Fruit fly (Drosophila melanogaster) whole organism, wandering third instar larva: Measurements from ENCODE around the gene Akt.

ENCODE experiments used
- Abd-B ChIP-seq: fragments of >200 bp; optimal IDR thresholded peaks from 2 replicates; lab custom pipeline; 2017; ENCODE audit warnings: missing biosample characterization, missing genetic modification characterization
- CG32264 ChIP-seq: fragments of 200-800 bp; sonication (Bioruptor generic); optimal IDR thresholded peaks from 2 replicates; lab custom pipeline; 2016; ENCODE audit warnings: missing biosample characterization, missing genetic modification characterization
- CG9705 ChIP-seq: fragments of 200-800 bp; sonication (Bioruptor generic); optimal IDR thresholded peaks from 2 replicates; lab custom pipeline; 2018; ENCODE audit warnings: missing biosample characterization, mild to moderate bottlenecking, missing genetic modification characterization
- CrebA ChIP-seq: fragments of 200-800 bp; sonication (Bioruptor generic); optimal IDR thresholded peaks from 2 replicates; lab custom pipeline; 2016; ENCODE audit warnings: missing biosample characterization, mild to moderate bottlenecking, missing genetic modification characterization, borderline replicate concordance
- Dfd ChIP-seq: fragments of >200 bp; optimal IDR thresholded peaks from 2 replicates; lab custom pipeline; 2017; ENCODE audit warnings: missing biosample characterization, missing genetic modification characterization
- GATAd ChIP-seq: sonication (Bioruptor generic); optimal IDR thresholded peaks from 2 replicates; lab custom pipeline; 2016; ENCODE audit warnings: missing biosample characterization, missing genetic modification characterization
- Hnf4 ChIP-seq: fragments of 200-800 bp; sonication (Bioruptor generic); optimal IDR thresholded peaks from 2 replicates; lab custom pipeline; 2016; ENCODE audit warnings: missing biosample characterization, mild to moderate bottlenecking, missing genetic modification characterization
- Hr83 ChIP-seq: fragments of 200-300 bp; sonication (Bioruptor generic); optimal IDR thresholded peaks from 2 replicates; lab custom pipeline; 2016; ENCODE audit warnings: missing biosample characterization, mild to moderate bottlenecking, missing genetic modification characterization, moderate library complexity; ENCODE audit not compliant: poor library complexity, severe bottlenecking
- Jra ChIP-seq: sonication (Bioruptor generic); optimal IDR thresholded peaks from 2 replicates; lab custom pipeline; 2016; ENCODE audit warnings: missing biosample characterization, missing genetic modification characterization
- Mio ChIP-seq: sonication (Bioruptor generic); optimal IDR thresholded peaks from 2 replicates; lab custom pipeline; 2016; ENCODE audit warnings: missing biosample characterization, missing genetic modification characterization
- Myc ChIP-seq: fragments of >200 bp; optimal IDR thresholded peaks from 2 replicates; lab custom pipeline; 2017
- N ChIP-seq: fragments of >200 bp; optimal IDR thresholded peaks from 2 replicates; lab custom pipeline; 2018; ENCODE audit warnings: missing biosample characterization, missing external identifiers, missing genetic modification characterization
- OdsH ChIP-seq: fragments of 200-800 bp; sonication (Bioruptor generic); optimal IDR thresholded peaks from 2 replicates; lab custom pipeline; 2016; ENCODE audit warnings: missing biosample characterization, mild to moderate bottlenecking, missing genetic modification characterization
- Rel ChIP-seq, 2 experiments: fragments of 200-800 bp; sonication (Bioruptor generic) in 1 of 2; optimal IDR thresholded peaks; 2 replicates in 1 of 2; 3 replicates in 1 of 2; lab custom pipeline; 2016 to 2019; ENCODE audit warnings: mild to moderate bottlenecking in 2 of 2, missing biosample characterization in 2 of 2, missing genetic modification characterization in 2 of 2, moderate library complexity in 1 of 2
- Sp1 ChIP-seq: fragments of 200-800 bp; sonication (Bioruptor generic); optimal IDR thresholded peaks from 3 replicates; lab custom pipeline; 2019; ENCODE audit warnings: missing biosample characterization, mild to moderate bottlenecking, missing genetic modification characterization, moderate library complexity
- Vsx2 ChIP-seq: fragments of 200-300, 225-300 bp; sonication (Bioruptor generic); optimal IDR thresholded peaks from 2 replicates; lab custom pipeline; 2018; ENCODE audit warnings: missing biosample characterization, missing genetic modification characterization; ENCODE audit not compliant: partially characterized antibody
- br ChIP-seq: fragments of 200-800 bp; sonication (Bioruptor generic); optimal IDR thresholded peaks from 2 replicates; lab custom pipeline; 2016; ENCODE audit warnings: missing biosample characterization, missing genetic modification characterization
- brk ChIP-seq: fragments of 200-800 bp; sonication (Bioruptor generic); optimal IDR thresholded peaks from 2 replicates; lab custom pipeline; 2016; ENCODE audit warnings: missing biosample characterization, mild to moderate bottlenecking, missing genetic modification characterization
- dl ChIP-seq, 2 experiments: fragments of 175-275, 200-275 bp in 1 of 2; fragments of 200-275 bp in 1 of 2; sonication (Bioruptor generic); optimal IDR thresholded peaks; lab custom pipeline; 2018; ENCODE audit warnings: mild to moderate bottlenecking in 2 of 2, missing biosample characterization in 2 of 2, missing genetic modification characterization in 2 of 2, moderate library complexity in 2 of 2; ENCODE audit not compliant: partially characterized antibody in 2 of 2, insufficient read depth in 1 of 2
- dsf ChIP-seq: sonication (Bioruptor generic); optimal IDR thresholded peaks from 2 replicates; lab custom pipeline; 2016; ENCODE audit warnings: missing biosample characterization, missing genetic modification characterization, borderline replicate concordance
- ey ChIP-seq: fragments of 200-800 bp; sonication (Bioruptor generic); optimal IDR thresholded peaks from 2 replicates; lab custom pipeline; 2016; ENCODE audit warnings: missing biosample characterization, missing genetic modification characterization
- foxo ChIP-seq, 2 experiments: fragments of 200-800 bp; sonication (Bioruptor generic); optimal IDR thresholded peaks; 2 replicates in 1 of 2; 3 replicates in 1 of 2; lab custom pipeline; 2016 to 2017; ENCODE audit warnings: missing biosample characterization in 2 of 2, missing genetic modification characterization in 2 of 2
- fru ChIP-seq: fragments of 200-800 bp; sonication (Bioruptor generic); optimal IDR thresholded peaks from 3 replicates; lab custom pipeline; 2016; ENCODE audit warnings: missing biosample characterization, mild to moderate bottlenecking, missing genetic modification characterization
- h ChIP-seq: fragments of 200-800 bp; sonication (Bioruptor generic); optimal IDR thresholded peaks from 3 replicates; lab custom pipeline; 2016; ENCODE audit warnings: missing biosample characterization, mild to moderate bottlenecking, missing genetic modification characterization
- jim ChIP-seq: fragments of 175-275, 200-325 bp; sonication (Bioruptor generic); optimal IDR thresholded peaks from 2 replicates; lab custom pipeline; 2016; ENCODE audit warnings: missing biosample characterization, mild to moderate bottlenecking, missing genetic modification characterization
- lola ChIP-seq: fragments of >200 bp; optimal IDR thresholded peaks from 2 replicates; lab custom pipeline; 2017; ENCODE audit warnings: missing biosample characterization, missing genetic modification characterization
- pan ChIP-seq: fragments of >200 bp; optimal IDR thresholded peaks from 2 replicates; lab custom pipeline; 2017
- psq ChIP-seq: fragments of 200-800 bp; sonication (Bioruptor generic); optimal IDR thresholded peaks from 3 replicates; lab custom pipeline; 2017; ENCODE audit warnings: missing biosample characterization, mild to moderate bottlenecking, missing genetic modification characterization, moderate library complexity
- rgr ChIP-seq: fragments of 200-800 bp; sonication (Bioruptor generic); optimal IDR thresholded peaks from 3 replicates; lab custom pipeline; 2016; ENCODE audit warnings: missing biosample characterization, mild to moderate bottlenecking, missing genetic modification characterization
- sage ChIP-seq: fragments of 200-800 bp; sonication (Bioruptor generic); optimal IDR thresholded peaks from 2 replicates; lab custom pipeline; 2016; ENCODE audit warnings: missing biosample characterization, mild to moderate bottlenecking, missing genetic modification characterization
- sv ChIP-seq: fragments of 200-800 bp; sonication (Bioruptor generic); optimal IDR thresholded peaks from 3 replicates; lab custom pipeline; 2016; ENCODE audit warnings: missing biosample characterization, missing genetic modification characterization
- tai ChIP-seq: sonication (Bioruptor generic); optimal IDR thresholded peaks from 2 replicates; lab custom pipeline; 2016; ENCODE audit warnings: missing biosample characterization, missing genetic modification characterization
- usp ChIP-seq: fragments of >200 bp; optimal IDR thresholded peaks from 2 replicates; lab custom pipeline; 2017; ENCODE audit warnings: missing biosample characterization, missing genetic modification characterization
- woc ChIP-seq: sonication (Bioruptor generic); optimal IDR thresholded peaks from 2 replicates; lab custom pipeline; 2016; ENCODE audit warnings: missing biosample characterization, mild to moderate bottlenecking, missing genetic modification characterization

Gene Akt

DNA sequence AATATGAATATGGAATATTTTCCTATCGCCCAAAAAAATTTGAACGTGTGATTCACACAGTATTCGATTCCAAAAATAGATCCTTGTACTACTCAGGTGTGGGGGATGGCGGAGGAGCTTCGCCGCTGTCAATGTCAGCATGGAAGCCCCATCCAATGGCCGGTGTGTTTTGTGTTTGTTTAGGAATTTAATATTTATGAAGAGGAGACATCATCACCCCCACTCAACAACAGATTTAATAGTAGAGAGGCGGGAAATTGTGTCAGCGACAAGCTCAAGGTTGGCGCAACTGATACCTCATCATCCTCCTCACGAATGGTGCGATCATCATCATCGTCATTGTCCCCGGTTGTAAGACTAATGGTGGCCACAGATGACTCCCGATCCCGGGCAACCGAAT, 24.9 kb upstream of the Akt start:
- TF ChIP-seq tai (GFP tag; lab: Kevin White, UChicago): no peak
- TF ChIP-seq woc (GFP tag; lab: Kevin White, UChicago): no peak
- TF ChIP-seq psq (GFP tag; lab: Kevin White, UChicago): no peak
- no peak for TF ChIP-seq Jra (GFP tag; lab: Kevin White, UChicago)
- TF ChIP-seq Sp1 (GFP tag; lab: Kevin White, UChicago): no peak
- no peak for TF ChIP-seq Myc (lab: Kevin White, UChicago)
- no peak for TF ChIP-seq Dfd
- no peak for TF ChIP-seq sv
- no peak for TF ChIP-seq GATAd
- no peak for TF ChIP-seq Hnf4 (GFP tag; lab: Kevin White, UChicago)
- no peak for TF ChIP-seq sage (GFP tag; lab: Kevin White, UChicago)
- no peak for TF ChIP-seq N
- TF ChIP-seq fru: no peak
- no peak for TF ChIP-seq CrebA (GFP tag; lab: Kevin White, UChicago)
- no peak for TF ChIP-seq h
- TF ChIP-seq jim (GFP tag; lab: Kevin White, UChicago): no peak
- TF ChIP-seq brk: no peak
- no peak for TF ChIP-seq CG32264 (GFP tag; lab: Kevin White, UChicago)
- no peak for TF ChIP-seq Abd-B (GFP tag; lab: Kevin White, UChicago)
- no peak for TF ChIP-seq OdsH (GFP tag; lab: Kevin White, UChicago)

DNA sequence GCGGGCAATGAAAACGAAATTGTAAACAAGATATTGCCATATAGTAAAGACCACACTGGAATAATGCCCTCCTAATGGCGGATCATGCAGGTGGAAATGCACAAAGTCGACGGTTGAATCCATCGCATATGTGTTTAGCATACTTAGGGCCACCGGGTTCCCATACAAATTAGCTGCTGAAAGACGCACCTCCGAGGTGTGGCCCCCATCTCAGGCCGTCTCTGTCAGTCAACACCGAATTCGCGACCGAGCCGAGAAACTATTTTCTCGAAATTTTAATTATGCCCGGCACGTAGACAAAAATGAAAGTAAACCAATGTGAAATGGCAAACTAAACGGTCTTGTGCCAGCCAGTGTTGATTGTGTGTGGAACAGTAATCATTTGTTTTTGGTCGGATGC, 20.8 kb upstream of the Akt start:
- no peak for TF ChIP-seq dsf (GFP tag; lab: Kevin White, UChicago)
- TF ChIP-seq ey (GFP tag; lab: Kevin White, UChicago): no peak
- no peak for TF ChIP-seq dl (GFP tag; optimal IDR thresholded peaks at IDR 0.05; lab: Kevin White, UChicago; ENCODE audit: insufficient read depth in 1 of 2, partially characterized antibody in 2 of 2)
- no peak for TF ChIP-seq Hr83 (GFP tag; lab: Kevin White, UChicago)
- TF ChIP-seq lola: no peak
- TF ChIP-seq Mio (GFP tag; lab: Kevin White, UChicago): no peak
- no peak for TF ChIP-seq CG32264 (GFP tag; lab: Kevin White, UChicago)
- no peak for TF ChIP-seq fru
- no peak for TF ChIP-seq Rel (GFP tag; optimal IDR thresholded peaks at IDR 0.05; lab: Kevin White, UChicago)
- TF ChIP-seq Rel (tag; optimal IDR thresholded peaks at IDR 0.05; lab: Kevin White, UChicago): no peak
- no peak for TF ChIP-seq Hnf4 (GFP tag; lab: Kevin White, UChicago)
- TF ChIP-seq woc (GFP tag; lab: Kevin White, UChicago): no peak
- TF ChIP-seq usp: no peak

DNA sequence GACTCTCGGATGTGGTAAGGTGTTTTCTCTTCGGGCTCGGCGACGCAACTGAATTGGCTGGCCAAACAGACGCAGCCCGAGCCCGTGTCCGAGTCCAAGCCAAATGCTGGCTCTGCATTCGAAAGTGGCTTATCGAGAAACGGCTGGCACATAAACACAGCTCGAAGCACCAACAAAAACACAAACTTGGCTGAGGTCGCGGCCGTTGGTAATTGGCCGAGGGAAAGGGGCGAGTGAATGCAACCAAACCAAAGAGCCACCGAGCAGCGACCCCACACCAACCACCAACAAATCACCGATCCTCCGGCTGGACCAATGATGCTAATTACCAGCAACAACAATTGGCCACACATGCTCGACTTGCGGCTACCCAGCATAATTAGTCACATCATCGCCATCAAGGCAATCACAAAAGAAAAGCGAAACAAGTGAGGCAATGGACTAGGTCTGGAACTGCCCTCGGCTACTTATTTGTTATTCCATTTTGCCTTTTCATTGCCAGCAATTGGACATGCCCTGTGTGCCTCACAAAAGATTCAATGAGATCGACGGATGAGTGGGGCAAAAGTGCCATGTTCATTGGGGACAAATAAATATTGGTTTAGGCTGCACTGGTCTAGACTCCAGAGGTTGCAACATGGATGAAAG, 18.0 kb upstream of the Akt start, which contains the start of gene CG32855:
Gene CG32855, minus strand, starts transcription at position 51 of the 648 bp plus-strand sequence.
- TF ChIP-seq Jra (GFP tag; lab: Kevin White, UChicago): no peak
- no peak for TF ChIP-seq foxo (GFP tag; optimal IDR thresholded peaks at IDR 0.05; lab: Kevin White, UChicago)
- no peak for TF ChIP-seq h
- TF ChIP-seq psq (GFP tag; lab: Kevin White, UChicago): no peak
- TF ChIP-seq brk: no peak
- no peak for TF ChIP-seq pan
- TF ChIP-seq CG32264 (GFP tag; lab: Kevin White, UChicago): no peak
- TF ChIP-seq CG9705 (GFP tag; lab: Kevin White, UChicago): no peak
- TF ChIP-seq rgr (GFP tag; lab: Kevin White, UChicago): no peak
- TF ChIP-seq fru: no peak
- no peak for TF ChIP-seq br (GFP tag; lab: Kevin White, UChicago)
- TF ChIP-seq Hnf4 (GFP tag; lab: Kevin White, UChicago): no peak

DNA sequence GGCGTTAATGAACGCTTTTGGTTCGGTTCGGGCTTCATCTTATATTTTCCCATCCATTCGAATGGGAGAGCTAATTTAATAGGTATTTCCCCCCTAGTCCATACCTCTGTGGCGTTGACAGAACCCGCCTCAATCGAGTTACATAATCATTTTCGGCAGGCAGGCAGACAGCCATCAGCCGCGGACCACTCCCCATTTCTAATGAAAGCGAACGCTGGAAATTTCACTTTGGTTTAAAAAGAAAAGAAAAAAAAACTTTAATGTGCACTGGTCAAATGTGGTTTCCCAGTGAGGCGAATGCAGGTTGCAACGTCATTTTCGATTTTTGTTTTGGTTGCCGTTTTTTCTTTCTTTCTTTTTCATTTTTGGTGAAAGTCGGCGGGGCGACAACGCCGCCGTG, 16.6 kb upstream of the Akt start:
- TF ChIP-seq Rel (GFP tag; optimal IDR thresholded peaks at IDR 0.05; lab: Kevin White, UChicago): no peak
- no peak for TF ChIP-seq Rel (tag; optimal IDR thresholded peaks at IDR 0.05; lab: Kevin White, UChicago)
- no peak for TF ChIP-seq brk
- TF ChIP-seq Abd-B (GFP tag; lab: Kevin White, UChicago): no peak
- TF ChIP-seq psq (GFP tag; lab: Kevin White, UChicago): no peak
- TF ChIP-seq N: no peak
- no peak for TF ChIP-seq Vsx2 (GFP tag; lab: Kevin White, UChicago)
- TF ChIP-seq usp: no peak
